Fruit fly (Drosophila melanogaster): ENCODE results near the gene Amun.
A peak's percentile ranks its signal among the peaks of the same experiment; 100 is the strongest.

The Amun gene

DNA sequence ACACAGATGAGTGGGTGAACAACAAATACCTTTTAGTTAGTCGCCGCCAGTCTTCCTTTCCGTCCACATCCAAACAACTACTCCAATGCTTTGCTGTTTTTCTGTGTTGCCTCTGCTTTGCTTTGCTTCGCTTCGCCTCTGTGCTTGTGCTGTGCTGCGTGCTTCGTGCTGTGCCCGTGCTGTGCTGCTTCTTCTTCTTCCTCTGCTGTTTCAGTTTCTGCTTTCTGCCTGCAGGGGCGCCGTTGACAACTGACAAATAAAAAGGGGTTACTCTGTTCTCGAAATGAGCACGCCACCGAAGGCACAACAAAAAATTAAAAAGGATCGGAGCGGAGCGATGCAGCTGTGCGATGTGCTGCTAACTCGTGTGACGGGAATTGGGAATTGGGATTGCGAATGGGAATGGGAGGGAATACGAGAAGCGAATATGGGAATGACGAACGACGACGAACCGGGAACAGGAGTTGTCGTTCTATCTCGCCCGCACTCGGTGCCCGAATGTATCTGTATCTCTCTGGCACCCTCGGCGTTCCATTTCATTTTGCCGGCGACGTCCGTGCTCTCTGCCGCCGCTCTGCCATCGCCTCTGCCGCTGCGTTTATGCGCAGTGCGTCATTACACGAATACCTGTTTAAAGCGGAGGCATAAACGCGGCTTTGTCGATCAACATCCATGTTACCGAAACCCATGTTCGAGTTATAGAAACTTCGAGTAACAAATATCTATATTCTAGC lies 669 bp downstream of the Amun start:
- peak; percentile 29 for TF ChIP-seq noc (tag; optimal IDR thresholded peaks at IDR 0.05)

DNA sequence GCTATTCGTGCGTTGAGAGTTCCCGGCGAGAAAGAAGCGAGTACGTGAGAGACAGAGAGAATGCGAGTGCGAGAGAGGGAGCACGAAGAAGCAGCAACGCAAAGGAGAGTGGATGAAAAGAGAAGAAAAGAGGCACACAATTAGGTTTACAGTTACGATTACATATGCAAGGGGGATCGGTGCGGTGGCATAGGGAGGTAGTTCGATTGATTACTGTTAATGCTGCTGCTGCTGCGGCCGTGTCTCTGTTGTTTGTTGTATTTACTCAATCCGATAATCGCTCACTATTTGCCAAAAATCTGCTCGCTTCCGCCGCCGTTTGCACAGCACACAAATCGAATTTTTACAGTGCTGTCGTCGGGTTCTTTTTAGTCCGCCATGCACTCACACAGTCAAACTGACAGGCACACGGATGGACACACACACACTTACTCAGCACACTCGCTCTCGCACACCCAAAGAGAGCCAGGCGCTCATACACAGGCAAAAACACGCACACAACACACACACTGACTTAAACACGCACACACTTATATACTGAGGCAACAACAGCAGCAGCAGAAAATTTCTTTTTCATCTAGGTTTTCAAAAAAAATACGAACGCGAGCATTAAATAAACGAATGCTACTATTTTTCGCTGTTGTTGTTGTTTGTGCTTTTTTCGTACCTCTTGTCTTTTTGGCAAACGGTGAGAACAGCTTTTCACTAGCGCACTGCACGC lies 1.4 kb downstream of the Amun start:
- peak; percentile 2 for TF ChIP-seq noc (tag; optimal IDR thresholded peaks at IDR 0.05)

DNA sequence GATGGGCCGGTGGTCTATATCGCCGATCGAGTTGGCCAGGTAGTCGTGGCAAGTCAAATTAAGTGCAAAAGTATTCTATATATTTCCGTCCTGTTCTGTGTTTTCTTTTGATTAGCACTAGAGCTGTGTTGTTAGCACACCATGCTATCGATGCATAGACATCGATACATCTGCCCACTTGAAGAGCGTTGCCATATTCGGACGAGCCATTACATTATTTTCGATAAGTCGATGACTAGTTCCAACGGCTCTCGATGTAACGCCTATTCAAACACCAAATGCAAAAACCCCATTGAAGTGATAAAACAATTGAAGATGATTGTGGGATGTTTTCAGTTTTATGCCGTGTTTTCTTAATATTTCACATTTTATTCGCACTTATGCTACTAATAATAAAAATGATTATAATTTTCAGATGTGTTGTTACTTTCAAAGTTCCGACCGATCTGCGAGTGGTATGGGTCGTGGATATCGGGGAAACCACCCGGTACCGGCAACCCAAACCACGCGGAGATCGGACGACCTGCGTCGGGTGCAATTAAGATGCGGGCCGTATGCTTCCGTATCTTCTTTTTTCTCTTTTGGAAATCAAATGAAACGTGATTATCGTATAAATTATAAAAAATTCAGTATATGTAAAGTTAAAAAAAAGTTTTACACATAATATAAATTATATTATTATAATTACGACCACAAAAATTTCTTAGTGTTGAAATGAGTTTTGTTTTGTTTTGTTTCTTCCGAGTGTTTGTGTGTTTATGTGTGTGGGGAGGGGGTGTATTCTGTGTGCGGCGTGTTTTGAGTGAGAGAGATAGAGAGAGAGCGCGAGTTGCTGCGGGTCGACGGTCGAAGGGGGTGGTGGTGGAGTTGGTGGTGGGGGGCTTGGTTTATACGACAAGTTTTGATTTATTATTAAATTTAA lies 5.3 kb downstream of the Amun start, which contains the start of gene FucT6:
Gene FucT6 (minus strand): TSS at position 153 of the 922 bp plus-strand sequence.
- TF ChIP-seq noc (tag; optimal IDR thresholded peaks at IDR 0.05): no peak

DNA sequence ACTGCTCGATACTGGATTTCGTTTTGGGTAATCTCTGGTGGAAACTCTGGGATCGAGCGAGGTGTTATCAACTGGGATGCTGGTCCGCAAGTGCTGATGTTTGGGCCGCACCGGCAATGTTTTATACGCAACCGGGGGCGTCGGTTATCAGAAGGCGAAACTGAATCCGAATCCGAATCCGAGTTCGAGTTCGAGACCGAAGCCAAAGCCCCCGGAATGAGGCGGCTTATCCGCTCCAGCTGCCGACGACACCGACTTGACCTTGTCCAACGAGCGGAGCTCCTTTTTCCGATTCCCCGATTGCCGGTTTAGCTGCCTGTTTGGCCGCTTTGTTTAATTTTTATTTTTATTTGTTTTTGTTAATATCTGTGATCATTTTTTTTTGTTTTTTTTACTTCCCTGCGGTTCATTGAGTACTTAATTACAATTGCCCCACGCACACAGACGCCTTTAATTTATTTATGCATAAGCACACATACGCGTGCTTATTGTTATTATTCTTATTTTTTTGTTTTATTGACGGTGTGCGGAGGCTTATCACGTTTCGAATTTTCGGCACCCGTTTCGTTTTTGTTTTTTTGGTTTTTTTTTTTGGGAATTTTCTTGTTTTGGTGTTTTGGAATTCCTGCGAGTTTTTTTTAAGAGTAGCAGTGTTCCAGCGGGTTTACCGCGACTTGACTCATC lies 10.3 kb downstream of the Amun start, which contains the start of gene CG2444:
Gene CG2444 (minus strand): TSS at position 372 of the 684 bp plus-strand sequence.
- no peak for TF ChIP-seq noc (tag; optimal IDR thresholded peaks at IDR 0.05)

DNA sequence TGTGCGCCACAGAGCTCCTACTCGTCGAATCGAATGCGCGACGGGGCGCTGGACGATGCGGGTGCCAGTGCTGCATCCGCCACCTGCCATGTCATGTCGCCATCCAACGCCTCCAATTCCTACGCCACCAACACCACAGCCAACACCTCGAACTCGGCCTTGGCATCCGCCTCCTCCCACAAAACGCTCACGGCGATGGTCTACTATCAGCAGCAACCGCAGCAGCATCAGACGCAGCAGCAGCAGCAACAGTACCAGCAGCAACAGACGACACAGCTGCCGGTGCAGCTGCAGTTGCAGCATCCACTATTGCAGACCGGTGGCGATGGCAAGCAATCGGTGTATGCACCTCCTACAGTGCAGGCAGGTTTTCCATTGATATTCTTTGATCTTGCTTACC lies 14.6 kb downstream of the Amun start:
- TF ChIP-seq noc (tag; optimal IDR thresholded peaks at IDR 0.05): no peak

DNA sequence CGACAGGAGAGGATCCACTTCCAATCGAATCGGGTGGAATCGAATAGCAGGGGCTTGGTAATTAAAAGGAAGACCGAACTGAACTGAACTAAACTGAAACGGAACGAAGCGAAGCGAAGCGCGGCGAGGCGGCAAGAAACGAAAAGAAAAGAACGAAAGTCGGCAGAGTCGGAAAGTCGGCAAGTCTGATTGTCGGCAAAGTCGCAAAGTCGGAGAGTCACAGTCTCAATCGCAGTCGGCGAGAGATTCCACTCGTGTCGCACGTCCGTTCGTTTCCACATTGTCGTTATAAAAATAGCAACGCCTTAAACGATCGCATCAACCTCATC lies 19.5 kb downstream of the Amun start:
- TF ChIP-seq noc (tag; optimal IDR thresholded peaks at IDR 0.05): no peak

DNA sequence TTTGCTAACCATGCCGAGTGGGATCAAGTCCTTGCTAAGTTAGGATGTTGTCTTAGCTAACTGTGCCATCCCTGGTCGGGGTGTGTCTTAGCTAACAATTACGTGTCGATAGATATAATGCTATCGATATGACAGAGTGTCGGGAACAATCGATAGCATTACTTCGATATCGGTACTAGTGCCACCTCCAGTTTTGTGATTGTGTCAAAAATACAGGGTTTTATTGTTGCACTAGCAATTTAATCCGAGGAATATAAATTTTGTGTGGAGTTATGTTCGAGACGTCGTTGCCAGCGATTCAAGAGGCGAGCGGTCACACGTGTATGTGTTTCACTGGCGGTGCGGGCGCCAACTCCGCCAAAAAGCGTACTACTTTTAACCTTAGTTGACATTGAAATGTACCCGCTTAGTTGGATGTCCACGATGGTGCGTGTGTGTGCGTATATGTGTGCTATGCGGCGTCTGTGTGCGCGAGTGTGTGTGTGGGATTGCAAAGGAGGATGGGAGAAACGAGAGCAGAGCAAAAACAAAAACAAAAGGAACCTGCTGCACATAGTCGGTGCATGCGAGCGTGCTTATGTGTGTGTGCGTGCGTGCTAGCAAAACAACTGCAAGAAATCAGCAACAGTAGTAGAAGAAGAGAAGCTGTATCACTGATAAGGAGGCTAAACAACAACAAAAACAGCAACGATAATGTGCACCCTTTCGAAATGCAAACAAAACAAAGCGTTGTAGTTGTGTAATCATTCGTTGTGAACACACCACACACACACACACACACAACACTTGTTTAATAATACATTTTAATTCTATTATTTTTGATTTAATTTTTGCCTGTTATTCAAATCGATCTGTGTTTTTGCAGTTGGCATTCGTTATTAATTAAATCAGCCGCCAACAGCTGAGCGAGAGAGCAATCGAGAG lies 20.1 kb downstream of the Amun start, which contains the start of gene PhKgamma:
Gene PhKgamma (plus strand): TSS at position 179 of the 924 bp plus-strand sequence.
- TF ChIP-seq noc (tag; optimal IDR thresholded peaks at IDR 0.05): no peak

DNA sequence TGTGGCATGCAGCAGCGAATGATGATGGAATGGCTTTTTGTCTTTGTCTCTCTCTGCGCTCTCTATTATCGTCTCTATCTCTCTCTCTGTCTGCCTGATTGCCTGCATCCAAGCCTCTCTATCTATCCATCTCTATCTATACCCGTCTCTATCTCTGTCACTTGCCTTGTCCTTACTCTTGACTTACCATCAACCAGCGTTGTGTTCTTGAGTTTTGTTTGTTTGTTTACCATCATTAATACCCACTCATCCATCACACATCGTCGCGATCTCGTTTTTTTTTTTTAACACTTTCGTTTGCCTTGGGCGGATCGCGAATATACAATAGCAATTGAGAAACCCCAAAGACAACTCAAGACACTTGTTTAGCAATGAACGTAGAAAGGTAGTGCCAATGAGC lies 25.7 kb downstream of the Amun start:
- no peak for TF ChIP-seq noc (tag; optimal IDR thresholded peaks at IDR 0.05)

DNA sequence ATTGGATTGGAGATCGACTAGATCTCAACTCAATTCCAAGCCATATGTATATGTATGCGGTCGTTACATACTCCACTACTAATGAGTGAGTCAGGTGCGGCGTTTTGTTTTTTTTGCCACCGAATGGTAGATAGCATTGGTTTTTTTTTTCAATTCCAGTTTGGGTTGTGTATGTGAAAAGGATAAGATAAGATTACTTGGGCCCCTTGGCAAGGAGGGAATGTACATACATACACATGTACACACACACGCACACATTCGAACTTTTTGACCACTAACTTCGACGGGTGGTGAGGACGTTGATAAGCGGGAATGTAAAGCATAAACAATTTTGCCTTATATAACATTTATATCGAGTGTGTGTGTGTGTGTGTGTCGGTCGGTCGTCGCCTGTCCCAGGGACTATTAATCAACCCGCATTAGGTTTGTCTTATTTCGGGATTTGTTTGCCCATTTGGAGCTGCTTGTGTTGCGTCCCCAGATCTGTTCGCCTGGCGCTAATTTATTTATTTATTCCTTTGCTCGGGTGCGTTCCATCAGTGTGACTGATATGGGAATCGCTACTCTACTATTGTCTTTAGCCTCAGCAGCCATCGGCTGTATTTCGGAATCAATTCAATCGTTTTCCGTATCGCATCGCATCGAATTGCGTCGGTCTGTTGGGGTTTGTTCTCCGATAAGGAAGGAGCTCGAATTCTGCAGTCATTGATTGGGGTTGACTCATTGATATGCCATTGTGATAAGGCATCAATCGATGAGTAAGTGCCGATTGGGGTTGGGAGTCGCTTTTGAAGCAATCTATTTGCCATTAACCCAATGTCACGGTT lies 27.5 kb downstream of the Amun start:
- no peak for TF ChIP-seq noc (tag; optimal IDR thresholded peaks at IDR 0.05)

DNA sequence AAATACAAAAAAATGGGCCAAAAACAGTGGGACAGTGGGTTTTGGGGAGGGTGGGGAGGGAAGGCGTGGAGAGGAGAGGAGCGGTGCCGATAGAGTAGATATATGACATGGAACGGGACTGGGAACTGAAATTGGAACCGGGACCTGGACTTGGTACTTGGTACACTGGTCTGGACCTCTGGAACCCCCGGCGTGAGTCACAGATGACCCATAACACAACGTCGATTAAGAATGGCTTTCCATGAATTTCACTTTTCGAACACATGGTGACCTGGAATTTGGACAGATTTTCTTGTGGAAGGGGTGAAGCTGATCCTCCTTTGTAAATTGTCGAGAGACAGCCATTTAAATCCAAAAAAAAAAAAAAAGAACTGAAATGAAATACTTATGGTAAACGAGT lies 28.7 kb downstream of the Amun start:
- no peak for TF ChIP-seq noc (tag; optimal IDR thresholded peaks at IDR 0.05)

DNA sequence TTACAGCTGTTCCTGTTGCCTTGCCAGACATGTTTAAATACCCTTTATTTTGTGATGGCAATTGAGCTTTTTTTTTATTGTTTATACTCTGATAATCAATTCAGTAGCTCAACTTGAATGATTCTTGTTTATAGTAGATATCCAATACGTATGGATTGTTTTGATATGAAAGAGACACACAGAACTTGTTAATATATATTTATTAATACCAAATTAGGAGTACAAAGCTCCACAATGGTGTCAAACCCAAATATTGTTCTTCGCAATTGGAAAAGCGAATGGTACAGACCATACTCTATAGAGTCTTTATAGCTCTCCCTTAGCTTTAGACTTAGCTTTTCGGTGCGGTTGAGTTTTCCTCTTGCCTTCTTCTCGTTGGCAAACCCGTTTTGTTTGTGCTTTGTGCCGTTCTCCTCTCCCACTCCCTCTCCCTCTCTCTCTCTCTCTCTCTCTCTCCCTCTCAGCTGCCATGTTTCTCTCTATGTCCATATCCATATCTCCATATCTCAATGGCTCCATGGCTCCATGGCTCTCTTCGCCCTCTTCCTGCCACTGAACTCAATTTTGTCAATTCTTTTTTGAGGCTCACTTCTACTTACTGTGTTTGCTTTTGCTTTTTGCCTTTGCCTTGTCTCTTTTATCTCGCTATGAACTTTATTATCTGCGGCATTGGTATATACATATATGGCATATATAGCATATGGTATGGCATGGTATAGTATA lies 29.3 kb downstream of the Amun start:
- peak; percentile 66 for TF ChIP-seq noc (tag; optimal IDR thresholded peaks at IDR 0.05)

DNA sequence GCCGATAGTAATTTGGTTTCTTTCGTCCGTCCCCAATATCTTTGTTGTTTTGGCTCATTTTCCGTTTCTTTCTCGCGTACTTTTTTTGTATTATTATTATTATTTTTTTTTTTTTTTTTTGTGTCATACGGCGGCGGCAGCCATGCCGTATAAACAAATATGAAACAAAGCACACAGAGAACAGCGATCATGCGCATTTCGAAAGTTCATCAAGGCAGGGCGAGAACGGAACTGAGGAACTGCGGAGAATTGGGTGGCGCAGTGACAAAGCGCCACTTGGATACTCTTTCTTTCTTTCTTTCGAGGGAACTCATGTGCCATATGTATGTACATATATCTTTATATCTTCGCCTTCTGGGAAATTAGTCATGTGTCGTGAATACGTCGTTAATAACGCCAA lies 30.9 kb downstream of the Amun start:
- peak; percentile 25 for TF ChIP-seq noc (tag; optimal IDR thresholded peaks at IDR 0.05)

DNA sequence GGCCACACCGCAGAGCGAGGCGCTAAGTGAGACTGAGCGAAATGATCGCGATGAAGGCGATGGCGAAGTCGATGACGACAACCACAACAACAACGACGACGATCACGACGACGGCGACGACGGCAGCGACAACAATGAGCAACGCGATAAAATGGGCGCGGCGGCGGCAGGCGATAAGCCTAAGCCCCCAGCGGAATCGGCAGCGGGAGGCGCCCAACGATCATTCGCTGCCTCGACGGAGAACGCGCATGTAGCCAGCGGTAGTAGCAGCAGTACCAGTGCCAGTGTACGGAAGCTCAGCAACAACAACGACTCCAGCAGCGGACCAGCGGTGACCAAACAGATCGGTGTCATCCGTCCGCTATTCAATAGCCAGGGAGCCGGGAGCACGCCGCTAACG lies 31.9 kb downstream of the Amun start:
- peak; percentile 15 for TF ChIP-seq noc (tag; optimal IDR thresholded peaks at IDR 0.05)

Data from whole organism, larva.